Fruit fly (Drosophila melanogaster) whole organism, pupa: ENCODE measurements around the gene D12.

Source experiments
- CG12605 ChIP-seq: fragments of 200-800 bp; sonication (Bioruptor generic); IDR thresholded peaks from 2 replicates; pipeline ENCODE4 v1.3.6; 2022; ENCODE audit warnings: missing biosample characterization, missing genetic modification characterization
- CG13204 ChIP-seq: fragments of 200-800 bp; sonication (Bioruptor generic); optimal IDR thresholded peaks from 2 replicates; lab custom pipeline; 2018; ENCODE audit warnings: missing biosample characterization, mild to moderate bottlenecking, missing genetic modification characterization, moderate library complexity
- CG14655 ChIP-seq: fragments of 200-800 bp; sonication (Bioruptor generic); optimal IDR thresholded peaks from 3 replicates; lab custom pipeline; 2017; ENCODE audit warnings: mild to moderate bottlenecking, missing biosample characterization, missing genetic modification reagents, missing genetic modification characterization
- CG34367 ChIP-seq: fragments of 200-800 bp; sonication (Bioruptor generic); optimal IDR thresholded peaks from 2 replicates; lab custom pipeline; 2018; ENCODE audit warnings: missing biosample characterization, mild to moderate bottlenecking, missing genetic modification characterization
- CG4496 ChIP-seq: fragments of 200-800 bp; sonication (Bioruptor generic); IDR thresholded peaks from 3 replicates; pipeline ENCODE4 v1.3.6; 2022; ENCODE audit warnings: missing biosample characterization, missing genetic modification characterization
- CG8301 ChIP-seq: fragments of 200-800 bp; sonication (Bioruptor generic); optimal IDR thresholded peaks from 2 replicates; lab custom pipeline; 2018; ENCODE audit warnings: missing biosample characterization, mild to moderate bottlenecking, missing genetic modification characterization
- D1 ChIP-seq: fragments of 200-800 bp; sonication (Bioruptor generic); optimal IDR thresholded peaks from 2 replicates; lab custom pipeline; 2018; ENCODE audit warnings: missing biosample characterization, mild to moderate bottlenecking, missing genetic modification characterization, moderate library complexity
- Pif1A ChIP-seq: fragments of 200-800 bp; sonication (Bioruptor generic); optimal IDR thresholded peaks from 3 replicates; lab custom pipeline; 2016; ENCODE audit warnings: missing biosample characterization, missing genetic modification characterization
- Snoo ChIP-seq: fragments of 200-800 bp; sonication (Bioruptor generic); optimal IDR thresholded peaks from 3 replicates; lab custom pipeline; 2017; ENCODE audit warnings: missing biosample characterization, mild to moderate bottlenecking, missing genetic modification characterization, inconsistent platforms
- fd96Ca ChIP-seq: fragments of 200-800 bp; sonication (Bioruptor generic); IDR thresholded peaks from 3 replicates; pipeline ENCODE4 v1.3.6; 2022; ENCODE audit warnings: missing biosample characterization, missing genetic modification characterization
- gl ChIP-seq: fragments of 200-800 bp; sonication (Bioruptor generic); optimal IDR thresholded peaks from 2 replicates; lab custom pipeline; 2018; ENCODE audit warnings: missing biosample characterization, mild to moderate bottlenecking, missing genetic modification characterization
- rn ChIP-seq: fragments of 200-800 bp; sonication (Bioruptor generic); IDR thresholded peaks from 2 replicates; pipeline ENCODE4 v1.3.6; 2022; ENCODE audit warnings: missing biosample characterization, missing genetic modification characterization

dm6 chr2L:8449358-8449757 lies 12.2 kb upstream of the D12 start, which contains the start of gene Aasdh:
- TF ChIP-seq Pif1A (GFP tag; lab: Kevin White, UChicago), result no peak
- TF ChIP-seq gl (tag; lab: Kevin White, UChicago), result no peak
- TF ChIP-seq CG14655, result no peak
- no peak for TF ChIP-seq CG8301 (tag; lab: Kevin White, UChicago)
- TF ChIP-seq CG13204 (GFP tag; lab: Kevin White, UChicago), result no peak
- TF ChIP-seq fd96Ca (GFP tag; lab: Robert Waterston, UW), result no peak
- no peak for TF ChIP-seq CG34367
- TF ChIP-seq rn, result no peak
- no peak for TF ChIP-seq Snoo (tag; lab: Kevin White, UChicago)
- no peak for TF ChIP-seq CG4496 (GFP tag; lab: Robert Waterston, UW)
- TF ChIP-seq D1, result no peak
- no peak for TF ChIP-seq CG12605 (GFP tag; lab: Robert Waterston, UW)
